Fruit fly (Drosophila melanogaster) whole organism, prepupa: Measurements from ENCODE around the gene CG4935.

Experiments used
- Blimp-1 ChIP-seq: fragments of 200-800 bp; sonication (Bioruptor generic); optimal IDR thresholded peaks from 3 replicates; lab custom pipeline; 2017; ENCODE audit warnings: missing biosample characterization, missing genetic modification characterization, mild to moderate bottlenecking, moderate library complexity, missing genetic modification reagents
- CG10631 ChIP-seq: fragments of 200-800 bp; sonication (Bioruptor generic); optimal IDR thresholded peaks from 2 replicates; lab custom pipeline; 2016; ENCODE audit warnings: missing biosample characterization, missing genetic modification characterization
- CG11294 ChIP-seq: fragments of 200-800 bp; sonication (Bioruptor generic); IDR thresholded peaks from 2 replicates; pipeline ENCODE4 v1.3.6; 2022; ENCODE audit warnings: missing biosample characterization, missing genetic modification characterization
- CG11762 ChIP-seq: fragments of 200-800 bp; sonication (Bioruptor generic); optimal IDR thresholded peaks from 3 replicates; lab custom pipeline; 2016; ENCODE audit warnings: missing biosample characterization, missing genetic modification characterization; ENCODE audit not compliant: insufficient read depth
- CG15336 ChIP-seq: fragments of 200-800 bp; sonication (Bioruptor generic); IDR thresholded peaks from 2 replicates; pipeline ENCODE4 v1.3.6; 2022; ENCODE audit warnings: missing biosample characterization, missing genetic modification characterization
- CG1621 ChIP-seq: fragments of 200-800 bp; sonication (Bioruptor generic); optimal IDR thresholded peaks from 3 replicates; lab custom pipeline; 2018; ENCODE audit warnings: missing biosample characterization, mild to moderate bottlenecking, missing genetic modification characterization
- CG16779 ChIP-seq: fragments of 200-800 bp; sonication (Bioruptor generic); optimal IDR thresholded peaks from 3 replicates; lab custom pipeline; 2017; ENCODE audit warnings: missing biosample characterization, mild to moderate bottlenecking, missing genetic modification characterization
- CG31627 ChIP-seq: fragments of 200-800 bp; sonication (Bioruptor generic); optimal IDR thresholded peaks from 3 replicates; lab custom pipeline; 2016; ENCODE audit warnings: missing biosample characterization, missing genetic modification characterization
- CG32006 ChIP-seq: fragments of 200-800 bp; sonication (Bioruptor generic); optimal IDR thresholded peaks from 3 replicates; lab custom pipeline; 2017; ENCODE audit warnings: missing biosample characterization, mild to moderate bottlenecking, missing genetic modification characterization
- CG34406 ChIP-seq: fragments of 200-800 bp; sonication (Bioruptor generic); optimal IDR thresholded peaks from 3 replicates; lab custom pipeline; 2016; ENCODE audit warnings: missing biosample characterization, missing genetic modification characterization
- CG6276 ChIP-seq: fragments of 200-800 bp; sonication (Bioruptor generic); optimal IDR thresholded peaks from 2 replicates; lab custom pipeline; 2017; ENCODE audit warnings: missing biosample characterization, mild to moderate bottlenecking, missing genetic modification characterization
- CG6808 ChIP-seq: fragments of 200-800 bp; sonication (Bioruptor generic); optimal IDR thresholded peaks from 3 replicates; lab custom pipeline; 2017; ENCODE audit warnings: missing biosample characterization, missing genetic modification characterization, mild to moderate bottlenecking, moderate library complexity, missing genetic modification reagents
- CG6854 ChIP-seq: fragments of 200-800 bp; sonication (Bioruptor generic); optimal IDR thresholded peaks from 2 replicates; lab custom pipeline; 2017; ENCODE audit warnings: missing biosample characterization, mild to moderate bottlenecking, missing genetic modification characterization
- CG8319 ChIP-seq: fragments of 200-800 bp; sonication (Bioruptor generic); optimal IDR thresholded peaks from 3 replicates; lab custom pipeline; 2016; ENCODE audit warnings: missing biosample characterization, missing genetic modification characterization
- CG9139 ChIP-seq: fragments of 200-800 bp; sonication (Bioruptor generic); optimal IDR thresholded peaks from 3 replicates; lab custom pipeline; 2017; ENCODE audit warnings: missing biosample characterization, mild to moderate bottlenecking, missing genetic modification characterization
- Eip75B ChIP-seq: fragments of 200-800 bp; sonication (Bioruptor generic); optimal IDR thresholded peaks from 3 replicates; lab custom pipeline; 2016; ENCODE audit warnings: missing biosample characterization, missing genetic modification characterization
- Eip78C ChIP-seq: fragments of 200-800 bp; sonication (Bioruptor generic); peaks from one replicate; lab custom pipeline; 2016; ENCODE audit warnings: missing biosample characterization, missing genetic modification characterization
- Eip93F ChIP-seq: fragments of 200-800 bp; sonication (Bioruptor generic); optimal IDR thresholded peaks from 2 replicates; lab custom pipeline; 2016; ENCODE audit warnings: missing biosample characterization, mild to moderate bottlenecking, missing genetic modification characterization
- Hr38 ChIP-seq: sonication (Bioruptor generic); optimal IDR thresholded peaks from 2 replicates; lab custom pipeline; 2016; ENCODE audit warnings: missing biosample characterization, missing genetic modification characterization
- Lpt ChIP-seq: fragments of 200-800 bp; sonication (Bioruptor generic); optimal IDR thresholded peaks from 3 replicates; lab custom pipeline; 2016; ENCODE audit warnings: missing biosample characterization, missing genetic modification characterization
- Sox102F ChIP-seq: fragments of 200-800 bp; sonication (Bioruptor generic); optimal IDR thresholded peaks from 2 replicates; lab custom pipeline; 2016; ENCODE audit warnings: missing biosample characterization, mild to moderate bottlenecking, missing genetic modification characterization
- Sox14 ChIP-seq: fragments of 200-800 bp; sonication (Bioruptor generic); optimal IDR thresholded peaks from 3 replicates; lab custom pipeline; 2016; ENCODE audit warnings: missing biosample characterization, missing genetic modification characterization
- Sox15 ChIP-seq: fragments of 200-800 bp; sonication (Bioruptor generic); optimal IDR thresholded peaks from 3 replicates; lab custom pipeline; 2016; ENCODE audit warnings: missing biosample characterization, missing genetic modification characterization
- cyc ChIP-seq: fragments of 200-800 bp; sonication (Bioruptor generic); optimal IDR thresholded peaks from 3 replicates; lab custom pipeline; 2016; ENCODE audit warnings: missing biosample characterization, missing genetic modification characterization
- dac ChIP-seq: fragments of 200-800 bp; sonication (Bioruptor generic); optimal IDR thresholded peaks from 2 replicates; lab custom pipeline; 2017; ENCODE audit warnings: missing biosample characterization, mild to moderate bottlenecking, missing genetic modification characterization
- dsx ChIP-seq: fragments of 200-800 bp; optimal IDR thresholded peaks from 3 replicates; lab custom pipeline; 2019; ENCODE audit warnings: missing biosample characterization, mild to moderate bottlenecking, missing genetic modification characterization, moderate library complexity; ENCODE audit not compliant: poor library complexity, severe bottlenecking
- esn ChIP-seq: fragments of 200-800 bp; sonication (Bioruptor generic); optimal IDR thresholded peaks from 2 replicates; lab custom pipeline; 2016; ENCODE audit warnings: missing biosample characterization, mild to moderate bottlenecking, missing genetic modification characterization, moderate library complexity
- fd59A ChIP-seq: fragments of 200-800 bp; sonication (Bioruptor generic); optimal IDR thresholded peaks from 2 replicates; lab custom pipeline; 2017; ENCODE audit warnings: missing biosample characterization, mild to moderate bottlenecking, missing genetic modification characterization, missing genetic modification reagents
- fkh ChIP-seq: fragments of 200-800 bp; sonication (Bioruptor generic); optimal IDR thresholded peaks from 3 replicates; lab custom pipeline; 2017; ENCODE audit warnings: missing biosample characterization, mild to moderate bottlenecking, missing genetic modification characterization, moderate library complexity
- lz ChIP-seq: fragments of 200-800 bp; sonication (Bioruptor generic); optimal IDR thresholded peaks from 3 replicates; lab custom pipeline; 2016; ENCODE audit warnings: missing biosample characterization, missing genetic modification characterization
- net ChIP-seq: fragments of 200-800 bp; sonication (Bioruptor generic); optimal IDR thresholded peaks from 3 replicates; lab custom pipeline; 2016; ENCODE audit warnings: missing biosample characterization, missing genetic modification characterization
- spab ChIP-seq: fragments of 200-800 bp; sonication (Bioruptor generic); optimal IDR thresholded peaks from 2 replicates; lab custom pipeline; 2017; ENCODE audit warnings: missing biosample characterization, mild to moderate bottlenecking, missing genetic modification characterization, missing genetic modification reagents
- ss ChIP-seq, 2 experiments: fragments of 200-800 bp; sonication (Bioruptor generic); optimal IDR thresholded peaks; 2 replicates in 1 of 2; 3 replicates in 1 of 2; lab custom pipeline; 2017 to 2018; ENCODE audit warnings: mild to moderate bottlenecking in 2 of 2, missing biosample characterization in 2 of 2, missing genetic modification characterization in 2 of 2, moderate library complexity in 1 of 2
- svp ChIP-seq: fragments of 200-800 bp; sonication (Bioruptor generic); peaks from one replicate; lab custom pipeline; 2016; ENCODE audit warnings: missing biosample characterization, missing genetic modification characterization
- topi ChIP-seq: fragments of 200-800 bp; sonication (Bioruptor generic); optimal IDR thresholded peaks from 3 replicates; lab custom pipeline; 2016; ENCODE audit warnings: missing biosample characterization, missing genetic modification characterization
- vri ChIP-seq: fragments of 200-800 bp; sonication (Bioruptor generic); optimal IDR thresholded peaks from 3 replicates; lab custom pipeline; 2016; ENCODE audit warnings: missing biosample characterization, mild to moderate bottlenecking, missing genetic modification characterization

CG4935 gene

DNA sequence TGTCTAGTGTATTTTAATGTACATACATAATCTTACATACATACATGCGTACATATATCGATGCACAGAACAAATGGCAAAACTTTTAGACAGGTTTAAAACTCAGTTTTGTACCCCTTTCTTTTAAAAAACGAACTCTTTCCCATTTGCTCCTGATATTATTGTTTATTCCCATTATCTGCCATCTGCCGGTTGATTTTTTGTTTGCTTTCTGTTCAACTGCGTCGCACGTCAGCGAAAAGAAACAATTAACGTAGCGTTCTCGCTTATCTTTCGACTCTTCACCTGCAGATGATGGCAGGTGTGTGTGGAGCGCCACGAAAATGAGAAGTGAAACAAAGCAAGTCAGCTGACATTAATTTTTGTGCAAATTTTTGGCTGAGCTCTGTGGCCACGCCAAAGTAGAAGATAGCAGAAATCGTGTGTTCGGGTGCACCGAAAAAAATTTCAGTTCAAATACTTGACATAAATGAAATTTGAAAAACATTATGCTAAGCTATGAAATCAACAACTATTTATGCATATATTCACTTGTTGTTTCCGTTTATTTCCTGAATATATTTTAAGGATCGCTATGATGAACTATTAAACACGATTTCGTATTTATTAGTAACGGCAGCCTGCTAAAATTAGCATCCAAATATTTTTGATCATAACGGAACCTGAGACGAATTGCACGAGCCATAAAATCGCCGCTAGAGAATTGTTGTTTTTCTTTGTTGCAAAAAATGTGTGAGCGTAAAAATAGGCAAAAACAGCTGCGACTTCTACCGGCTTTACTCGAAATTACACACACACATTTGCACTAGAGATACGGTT lies 8.9 kb downstream of the CG4935 start (continued):
- no peak for TF ChIP-seq CG34406 (GFP tag; lab: Kevin White, UChicago)
- no peak for TF ChIP-seq Sox102F (GFP tag; lab: Kevin White, UChicago)
- no peak for TF ChIP-seq CG6808
- TF ChIP-seq dsx (GFP tag; lab: Kevin White, UChicago) = no peak
- peak; percentile 20 for TF ChIP-seq Eip93F (GFP tag; lab: Kevin White, UChicago)
- TF ChIP-seq esn (GFP tag; lab: Kevin White, UChicago) = peak; percentile 50
- peak; percentile 69 for TF ChIP-seq CG32006 (GFP tag; lab: Kevin White, UChicago)
- peak; percentile 27 for TF ChIP-seq cyc (GFP tag; lab: Kevin White, UChicago)
- peak; percentile 8 for TF ChIP-seq lz (GFP tag; lab: Kevin White, UChicago)
- no peak for TF ChIP-seq ss (GFP tag; optimal IDR thresholded peaks at IDR 0.05; lab: Kevin White, UChicago)
- TF ChIP-seq fd59A (GFP tag; lab: Kevin White, UChicago) = no peak
- TF ChIP-seq CG6276 (GFP tag; lab: Kevin White, UChicago) = peak; percentile 58
- no peak for TF ChIP-seq CG6854 (GFP tag; lab: Kevin White, UChicago)
- no peak for TF ChIP-seq Lpt
- no peak for TF ChIP-seq CG11762 (GFP tag; lab: Kevin White, UChicago)

DNA sequence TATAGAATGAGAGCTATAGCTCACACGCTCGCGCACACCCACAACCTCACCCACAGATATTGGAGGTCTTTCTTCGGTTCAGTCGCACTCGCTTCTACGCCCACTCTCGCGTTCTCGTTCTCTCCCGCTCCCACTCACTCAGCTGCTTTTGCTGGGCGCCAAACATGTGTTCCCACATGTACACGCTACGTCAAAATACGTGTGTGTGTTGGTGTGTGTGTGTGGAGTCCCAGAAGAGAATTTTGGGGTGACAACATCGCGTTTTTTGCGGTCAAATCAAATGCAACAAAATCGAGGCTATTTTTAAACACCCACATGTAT lies 9.5 kb downstream of the CG4935 start:
- no peak for TF ChIP-seq fd59A (GFP tag; lab: Kevin White, UChicago)
- no peak for TF ChIP-seq Eip93F (GFP tag; lab: Kevin White, UChicago)
- no peak for TF ChIP-seq CG31627 (GFP tag; lab: Kevin White, UChicago)
- no peak for TF ChIP-seq Sox102F (GFP tag; lab: Kevin White, UChicago)
- no peak for TF ChIP-seq CG8319 (GFP tag; lab: Kevin White, UChicago)
- no peak for TF ChIP-seq esn (GFP tag; lab: Kevin White, UChicago)
- TF ChIP-seq svp (GFP tag; lab: Kevin White, UChicago) = peak; percentile 93
- peak; percentile 36 for TF ChIP-seq vri (GFP tag; lab: Kevin White, UChicago)
- no peak for TF ChIP-seq topi
- peak; percentile 59 for TF ChIP-seq fkh (GFP tag; lab: Kevin White, UChicago)
- no peak for TF ChIP-seq CG1621
- TF ChIP-seq dac = no peak
- TF ChIP-seq dsx (GFP tag; lab: Kevin White, UChicago) = peak; percentile 31
- TF ChIP-seq Hr38 (GFP tag; lab: Kevin White, UChicago) = no peak
- TF ChIP-seq Sox14 (GFP tag; lab: Kevin White, UChicago) = peak; percentile 47
- TF ChIP-seq CG9139 (GFP tag; lab: Kevin White, UChicago) = no peak
- TF ChIP-seq Eip78C (GFP tag; lab: Kevin White, UChicago) = peak; percentile 51
- no peak for TF ChIP-seq CG10631
- TF ChIP-seq CG11294 (GFP tag; lab: Robert Waterston, UW) = no peak
- peak; percentile 5 to 11 for TF ChIP-seq ss (GFP tag; optimal IDR thresholded peaks at IDR 0.05; lab: Kevin White, UChicago)
- peak; percentile 0 for TF ChIP-seq CG16779 (tag; lab: Kevin White, UChicago)
- TF ChIP-seq Sox15 (GFP tag; lab: Kevin White, UChicago) = no peak
- TF ChIP-seq Blimp-1 (GFP tag; lab: Kevin White, UChicago) = no peak
- TF ChIP-seq net = peak; percentile 33
- TF ChIP-seq CG6854 (GFP tag; lab: Kevin White, UChicago) = peak; percentile 33
- peak; percentile 18 for TF ChIP-seq Lpt

DNA sequence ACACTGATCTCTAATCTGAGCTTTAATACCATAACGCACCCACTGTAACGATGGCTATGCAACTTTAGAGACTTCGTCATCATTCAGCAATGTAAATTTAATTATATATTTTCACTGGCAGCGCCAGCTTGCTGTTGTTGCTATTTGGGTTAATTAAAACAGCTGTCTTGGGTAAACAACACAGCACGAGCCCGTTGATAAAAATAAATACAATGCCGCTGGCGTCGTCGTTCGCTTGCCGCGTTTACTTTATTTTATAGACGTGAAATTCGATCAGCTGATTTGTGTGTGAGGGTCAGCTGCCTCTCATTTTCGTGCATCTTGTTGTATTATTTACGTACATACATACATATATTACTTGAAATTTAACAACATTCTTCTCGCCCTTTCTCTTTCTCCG lies 10.8 kb downstream of the CG4935 start:
- TF ChIP-seq dsx (GFP tag; lab: Kevin White, UChicago) (peak; percentile 0), CG32006 (GFP tag; lab: Kevin White, UChicago) (no peak), svp (GFP tag; lab: Kevin White, UChicago) (peak; percentile 63), CG15336 (GFP tag; lab: Robert Waterston, UW) (no peak), Eip75B (GFP tag; lab: Kevin White, UChicago) (no peak), fkh (GFP tag; lab: Kevin White, UChicago) (peak; percentile 86), vri (GFP tag; lab: Kevin White, UChicago) (peak; percentile 50), spab (no peak), Eip78C (GFP tag; lab: Kevin White, UChicago) (peak; percentile 50)
- TF ChIP-seq, all 60 proteins: peak for 5
